Worm (Caenorhabditis elegans) whole organism, L1 larva: Measurements from ENCODE around the gene fbxb-111.

Source experiments
- F16B12.6 ChIP-seq: fragments of 150-350 bp; optimal IDR thresholded peaks from 2 replicates; lab custom pipeline; 2014; ENCODE audit warnings: missing biosample characterization, missing genetic modification characterization
- Y116A8C.19 ChIP-seq: sonication (generic microtip); optimal IDR thresholded peaks from 2 replicates; lab custom pipeline; 2016; ENCODE audit warnings: missing compliant biosample characterization, missing genetic modification characterization, borderline replicate concordance
- aha-1 ChIP-seq: fragments of 150-350 bp; optimal IDR thresholded peaks from 2 replicates; lab custom pipeline; 2014; ENCODE audit warnings: missing biosample characterization, missing genetic modification characterization
- ceh-90 ChIP-seq: sonication (generic microtip); optimal IDR thresholded peaks from 2 replicates; lab custom pipeline; 2016; ENCODE audit warnings: missing genetic modification characterization, missing compliant biosample characterization
- hlh-4 ChIP-seq: sonication (generic microtip); optimal IDR thresholded peaks from 2 replicates; lab custom pipeline; 2016; ENCODE audit warnings: mild to moderate bottlenecking, missing genetic modification characterization, missing compliant biosample characterization
- lin-15B ChIP-seq: fragments of 150-350 bp; sonication (generic microtip); optimal IDR thresholded peaks from 3 replicates; lab custom pipeline; 2014; ENCODE audit warnings: missing biosample characterization, missing genetic modification characterization
- nhr-28 ChIP-seq: fragments of 150-350 bp; optimal IDR thresholded peaks from 2 replicates; lab custom pipeline; 2014; ENCODE audit warnings: missing biosample characterization, missing genetic modification characterization
- nhr-47 ChIP-seq: sonication (generic microtip); optimal IDR thresholded peaks from 2 replicates; lab custom pipeline; 2016; ENCODE audit warnings: mild to moderate bottlenecking, missing genetic modification characterization, moderate library complexity, missing compliant biosample characterization

The fbxb-111 gene

DNA sequence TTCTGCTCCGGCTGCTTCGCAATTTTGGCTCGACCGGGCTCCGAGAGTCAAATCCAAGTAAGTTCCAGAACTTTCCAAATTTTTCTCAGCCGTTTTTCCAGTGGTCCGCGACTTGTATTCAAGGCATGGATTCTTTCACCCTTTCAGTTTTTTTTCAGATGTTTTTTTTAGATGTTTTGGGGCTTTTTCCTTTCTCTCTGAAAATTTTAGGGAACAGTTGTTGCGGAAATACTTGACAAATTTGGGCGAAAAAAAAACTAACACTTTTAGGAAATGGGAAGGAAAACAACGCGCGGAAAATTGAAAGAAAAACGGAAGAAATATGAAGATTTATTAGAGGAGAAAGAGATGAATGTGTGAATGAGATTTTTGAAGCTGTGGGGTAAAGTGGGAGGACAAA, 49.2 kb downstream of the fbxb-111 start, which contains the start of the genes T05A8.11 and nep-2:
TSS of gene T05A8.11 (minus strand) at position 101 of the 400 bp plus-strand sequence.
TSS of gene nep-2 (minus strand) at position 192 of the 400 bp plus-strand sequence.
- TF ChIP-seq hlh-4 (tag; lab: Kevin White, UChicago) (no peak), ceh-90 (tag; lab: Kevin White, UChicago) (no peak), nhr-28 (tag; lab: Kevin White, UChicago) (no peak), aha-1 (no peak), lin-15B (tag; lab: Kevin White, UChicago) (no peak), nhr-47 (tag; lab: Kevin White, UChicago) (no peak), Y116A8C.19 (tag; lab: Kevin White, UChicago) (no peak), F16B12.6 (tag; lab: Kevin White, UChicago) (no peak)
- TF ChIP-seq, all 84 proteins: peak for 0
